Fruit fly (Drosophila melanogaster) whole organism, pupa: ENCODE results near the gene CG14304.

Experiments used
- CG10348 ChIP-seq: fragments of 200-800 bp; sonication (Bioruptor generic); IDR thresholded peaks from 2 replicates; pipeline ENCODE4 v1.3.6; 2022; ENCODE audit warnings: missing biosample characterization, missing genetic modification characterization
- CG14655 ChIP-seq: fragments of 200-800 bp; sonication (Bioruptor generic); optimal IDR thresholded peaks from 3 replicates; lab custom pipeline; 2017; ENCODE audit warnings: mild to moderate bottlenecking, missing biosample characterization, missing genetic modification reagents, missing genetic modification characterization
- EcR ChIP-seq: fragments of 200-800 bp; sonication (Bioruptor generic); optimal IDR thresholded peaks from 3 replicates; lab custom pipeline; 2019; ENCODE audit warnings: missing biosample characterization, missing genetic modification characterization, mild to moderate bottlenecking, moderate library complexity, missing genetic modification reagents
- Ets98B ChIP-seq: fragments of 200-800 bp; sonication (Bioruptor generic); IDR thresholded peaks from 2 replicates; pipeline ENCODE4 v1.3.6; 2022; ENCODE audit warnings: missing biosample characterization, missing genetic modification characterization
- gl ChIP-seq: fragments of 200-800 bp; sonication (Bioruptor generic); optimal IDR thresholded peaks from 2 replicates; lab custom pipeline; 2018; ENCODE audit warnings: missing biosample characterization, mild to moderate bottlenecking, missing genetic modification characterization

- TF ChIP-seq CG10348 (GFP tag; lab: Robert Waterston, UW) (no peak), gl (no peak), Ets98B (peak; percentile 48; the same call in 1 of the 2 replicates), EcR (peak; percentile 98), CG14655 (GFP tag; lab: Kevin White, UChicago) (no peak)
Measured at dm6 chr3R:18585259-18585858, 35.8 kb downstream of the CG14304 start.
